Worm (Caenorhabditis elegans) whole organism, mixed stage, embryonic: Measurements from ENCODE around the gene W03C9.5.

ENCODE experiments used
- ces-1 ChIP-seq: fragments of 150-350 bp; optimal IDR thresholded peaks from 2 replicates; lab custom pipeline; 2014; ENCODE audit warnings: missing biosample characterization, missing genetic modification reagents, missing genetic modification characterization
- lin-13 ChIP-seq: fragments of 150-350 bp; optimal IDR thresholded peaks from 2 replicates; lab custom pipeline; 2014; ENCODE audit warnings: missing biosample characterization, missing genetic modification characterization

DNA sequence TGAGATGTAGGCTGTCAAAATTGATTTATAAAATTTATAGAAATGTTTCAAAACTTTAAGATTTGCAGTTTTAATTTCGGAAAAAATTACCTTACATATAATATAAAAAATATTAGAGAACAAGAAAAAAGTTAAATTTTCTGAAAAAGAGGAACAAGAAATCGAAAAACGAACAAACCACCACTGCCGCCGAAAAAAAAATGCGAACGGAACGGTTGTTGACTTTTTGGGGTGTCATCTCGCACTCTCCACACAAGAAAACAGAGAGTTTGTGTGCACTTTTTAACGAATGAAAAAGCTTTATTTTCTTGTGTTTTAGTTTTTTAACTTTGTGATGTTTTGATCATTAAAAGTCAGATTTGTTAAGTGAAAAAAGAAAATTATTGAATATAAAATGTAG is 42.1 kb downstream of the W03C9.5 start:
- TF ChIP-seq lin-13 (no peak), ces-1 (GFP tag; lab: Kevin White, UChicago) (no peak)
